Fruit fly (Drosophila melanogaster) whole organism, prepupa: Measurements from ENCODE around the gene CG43307.

Experiments used
- Blimp-1 ChIP-seq: fragments of 200-800 bp; sonication (Bioruptor generic); optimal IDR thresholded peaks from 3 replicates; lab custom pipeline; 2017; ENCODE audit warnings: missing biosample characterization, missing genetic modification characterization, mild to moderate bottlenecking, moderate library complexity, missing genetic modification reagents
- CG10669 ChIP-seq: fragments of 200-800 bp; sonication (Bioruptor generic); optimal IDR thresholded peaks from 3 replicates; lab custom pipeline; 2018; ENCODE audit warnings: missing biosample characterization, mild to moderate bottlenecking, missing genetic modification characterization, moderate library complexity
- CG11762 ChIP-seq: fragments of 200-800 bp; sonication (Bioruptor generic); optimal IDR thresholded peaks from 3 replicates; lab custom pipeline; 2016; ENCODE audit warnings: missing biosample characterization, missing genetic modification characterization; ENCODE audit not compliant: insufficient read depth
- CG15336 ChIP-seq: fragments of 200-800 bp; sonication (Bioruptor generic); IDR thresholded peaks from 2 replicates; pipeline ENCODE4 v1.3.6; 2022; ENCODE audit warnings: missing biosample characterization, missing genetic modification characterization
- CG1621 ChIP-seq: fragments of 200-800 bp; sonication (Bioruptor generic); optimal IDR thresholded peaks from 3 replicates; lab custom pipeline; 2018; ENCODE audit warnings: missing biosample characterization, mild to moderate bottlenecking, missing genetic modification characterization
- CG16779 ChIP-seq: fragments of 200-800 bp; sonication (Bioruptor generic); optimal IDR thresholded peaks from 3 replicates; lab custom pipeline; 2017; ENCODE audit warnings: missing biosample characterization, mild to moderate bottlenecking, missing genetic modification characterization
- CG31627 ChIP-seq: fragments of 200-800 bp; sonication (Bioruptor generic); optimal IDR thresholded peaks from 3 replicates; lab custom pipeline; 2016; ENCODE audit warnings: missing biosample characterization, missing genetic modification characterization
- CG32006 ChIP-seq: fragments of 200-800 bp; sonication (Bioruptor generic); optimal IDR thresholded peaks from 3 replicates; lab custom pipeline; 2017; ENCODE audit warnings: missing biosample characterization, mild to moderate bottlenecking, missing genetic modification characterization
- CG34406 ChIP-seq: fragments of 200-800 bp; sonication (Bioruptor generic); optimal IDR thresholded peaks from 3 replicates; lab custom pipeline; 2016; ENCODE audit warnings: missing biosample characterization, missing genetic modification characterization
- CG3919 ChIP-seq: fragments of 200-800 bp; sonication (Bioruptor generic); optimal IDR thresholded peaks from 3 replicates; lab custom pipeline; 2016; ENCODE audit warnings: missing biosample characterization, missing genetic modification characterization
- CG6163 ChIP-seq: fragments of 200-800 bp; sonication (Bioruptor generic); IDR thresholded peaks from 3 replicates; pipeline ENCODE4 v1.3.6; 2022; ENCODE audit warnings: missing biosample characterization, missing genetic modification characterization
- CG6276 ChIP-seq: fragments of 200-800 bp; sonication (Bioruptor generic); optimal IDR thresholded peaks from 2 replicates; lab custom pipeline; 2017; ENCODE audit warnings: missing biosample characterization, mild to moderate bottlenecking, missing genetic modification characterization
- CG6808 ChIP-seq: fragments of 200-800 bp; sonication (Bioruptor generic); optimal IDR thresholded peaks from 3 replicates; lab custom pipeline; 2017; ENCODE audit warnings: missing biosample characterization, missing genetic modification characterization, mild to moderate bottlenecking, moderate library complexity, missing genetic modification reagents
- CG6854 ChIP-seq: fragments of 200-800 bp; sonication (Bioruptor generic); optimal IDR thresholded peaks from 2 replicates; lab custom pipeline; 2017; ENCODE audit warnings: missing biosample characterization, mild to moderate bottlenecking, missing genetic modification characterization
- CG8119 ChIP-seq: fragments of 200-800 bp; sonication (Bioruptor generic); IDR thresholded peaks from 3 replicates; pipeline ENCODE4 v1.3.6; 2022; ENCODE audit warnings: missing biosample characterization, missing genetic modification characterization
- Eip75B ChIP-seq: fragments of 200-800 bp; sonication (Bioruptor generic); optimal IDR thresholded peaks from 3 replicates; lab custom pipeline; 2016; ENCODE audit warnings: missing biosample characterization, missing genetic modification characterization
- Eip78C ChIP-seq: fragments of 200-800 bp; sonication (Bioruptor generic); peaks from one replicate; lab custom pipeline; 2016; ENCODE audit warnings: missing biosample characterization, missing genetic modification characterization
- Ets21C ChIP-seq: fragments of 200-800 bp; sonication (Bioruptor generic); optimal IDR thresholded peaks from 3 replicates; lab custom pipeline; 2016; ENCODE audit warnings: missing biosample characterization, missing genetic modification characterization
- Ets96B ChIP-seq: fragments of 200-800 bp; optimal IDR thresholded peaks from 2 replicates; lab custom pipeline; 2019; ENCODE audit warnings: missing biosample characterization, mild to moderate bottlenecking, missing genetic modification characterization, moderate library complexity
- Gug ChIP-seq: fragments of 200-800 bp; sonication (Bioruptor generic); IDR thresholded peaks from 2 replicates; pipeline ENCODE4 v1.3.6; 2022; ENCODE audit warnings: missing biosample characterization, missing genetic modification characterization
- Hr38 ChIP-seq: sonication (Bioruptor generic); optimal IDR thresholded peaks from 2 replicates; lab custom pipeline; 2016; ENCODE audit warnings: missing biosample characterization, missing genetic modification characterization
- Hr39 ChIP-seq: fragments of 200-800 bp; sonication (Bioruptor generic); optimal IDR thresholded peaks from 2 replicates; lab custom pipeline; 2016; ENCODE audit warnings: missing biosample characterization, missing genetic modification characterization
- Hr4 ChIP-seq: fragments of 200-800 bp; sonication (Bioruptor generic); optimal IDR thresholded peaks from 3 replicates; lab custom pipeline; 2016; ENCODE audit warnings: missing biosample characterization, missing genetic modification characterization
- Lpt ChIP-seq: fragments of 200-800 bp; sonication (Bioruptor generic); optimal IDR thresholded peaks from 3 replicates; lab custom pipeline; 2016; ENCODE audit warnings: missing biosample characterization, missing genetic modification characterization
- Met ChIP-seq: fragments of 200-800 bp; sonication (Bioruptor generic); optimal IDR thresholded peaks from 3 replicates; lab custom pipeline; 2016; ENCODE audit warnings: missing biosample characterization, missing genetic modification characterization
- Smox ChIP-seq: fragments of 200-800 bp; sonication (Bioruptor generic); optimal IDR thresholded peaks from 3 replicates; lab custom pipeline; 2016; ENCODE audit warnings: missing biosample characterization, missing genetic modification characterization
- Sox14 ChIP-seq: fragments of 200-800 bp; sonication (Bioruptor generic); optimal IDR thresholded peaks from 3 replicates; lab custom pipeline; 2016; ENCODE audit warnings: missing biosample characterization, missing genetic modification characterization
- Sox15 ChIP-seq: fragments of 200-800 bp; sonication (Bioruptor generic); optimal IDR thresholded peaks from 3 replicates; lab custom pipeline; 2016; ENCODE audit warnings: missing biosample characterization, missing genetic modification characterization
- achi ChIP-seq: fragments of 200-800 bp; sonication (Bioruptor generic); optimal IDR thresholded peaks from 3 replicates; lab custom pipeline; 2016; ENCODE audit warnings: missing biosample characterization, missing genetic modification characterization
- acj6 ChIP-seq: fragments of 200-800 bp; sonication (Bioruptor generic); optimal IDR thresholded peaks from 3 replicates; lab custom pipeline; 2016; ENCODE audit warnings: missing biosample characterization, missing genetic modification characterization
- cyc ChIP-seq: fragments of 200-800 bp; sonication (Bioruptor generic); optimal IDR thresholded peaks from 3 replicates; lab custom pipeline; 2016; ENCODE audit warnings: missing biosample characterization, missing genetic modification characterization
- dac ChIP-seq: fragments of 200-800 bp; sonication (Bioruptor generic); optimal IDR thresholded peaks from 2 replicates; lab custom pipeline; 2017; ENCODE audit warnings: missing biosample characterization, mild to moderate bottlenecking, missing genetic modification characterization
- dsx ChIP-seq: fragments of 200-800 bp; optimal IDR thresholded peaks from 3 replicates; lab custom pipeline; 2019; ENCODE audit warnings: missing biosample characterization, mild to moderate bottlenecking, missing genetic modification characterization, moderate library complexity; ENCODE audit not compliant: poor library complexity, severe bottlenecking
- eg ChIP-seq: fragments of 200-800 bp; sonication (Bioruptor generic); IDR thresholded peaks from 3 replicates; pipeline ENCODE4 v1.3.6; 2022; ENCODE audit warnings: missing biosample characterization, missing genetic modification characterization
- esn ChIP-seq: fragments of 200-800 bp; sonication (Bioruptor generic); optimal IDR thresholded peaks from 2 replicates; lab custom pipeline; 2016; ENCODE audit warnings: missing biosample characterization, mild to moderate bottlenecking, missing genetic modification characterization, moderate library complexity
- fd59A ChIP-seq: fragments of 200-800 bp; sonication (Bioruptor generic); optimal IDR thresholded peaks from 2 replicates; lab custom pipeline; 2017; ENCODE audit warnings: missing biosample characterization, mild to moderate bottlenecking, missing genetic modification characterization, missing genetic modification reagents
- fd85E ChIP-seq: fragments of 200-800 bp; sonication (Bioruptor generic); optimal IDR thresholded peaks from 3 replicates; lab custom pipeline; 2016; ENCODE audit warnings: missing biosample characterization, missing genetic modification characterization
- fkh ChIP-seq: fragments of 200-800 bp; sonication (Bioruptor generic); optimal IDR thresholded peaks from 3 replicates; lab custom pipeline; 2017; ENCODE audit warnings: missing biosample characterization, mild to moderate bottlenecking, missing genetic modification characterization, moderate library complexity
- lz ChIP-seq: fragments of 200-800 bp; sonication (Bioruptor generic); optimal IDR thresholded peaks from 3 replicates; lab custom pipeline; 2016; ENCODE audit warnings: missing biosample characterization, missing genetic modification characterization
- pdm3 ChIP-seq: fragments of 200-800 bp; sonication (Bioruptor generic); optimal IDR thresholded peaks from 3 replicates; lab custom pipeline; 2016; ENCODE audit warnings: missing biosample characterization, missing genetic modification characterization
- salr ChIP-seq, 2 experiments: fragments of 200-800 bp; sonication (Bioruptor generic); optimal IDR thresholded peaks; 3 replicates each; lab custom pipeline; 2016 to 2018; ENCODE audit warnings: missing biosample characterization in 2 of 2, missing genetic modification characterization in 2 of 2, mild to moderate bottlenecking in 1 of 2
- ss ChIP-seq, 2 experiments: fragments of 200-800 bp; sonication (Bioruptor generic); optimal IDR thresholded peaks; 2 replicates in 1 of 2; 3 replicates in 1 of 2; lab custom pipeline; 2017 to 2018; ENCODE audit warnings: mild to moderate bottlenecking in 2 of 2, missing biosample characterization in 2 of 2, missing genetic modification characterization in 2 of 2, moderate library complexity in 1 of 2
- svp ChIP-seq: fragments of 200-800 bp; sonication (Bioruptor generic); peaks from one replicate; lab custom pipeline; 2016; ENCODE audit warnings: missing biosample characterization, missing genetic modification characterization
- vri ChIP-seq: fragments of 200-800 bp; sonication (Bioruptor generic); optimal IDR thresholded peaks from 3 replicates; lab custom pipeline; 2016; ENCODE audit warnings: missing biosample characterization, mild to moderate bottlenecking, missing genetic modification characterization

Gene CG43307

DNA sequence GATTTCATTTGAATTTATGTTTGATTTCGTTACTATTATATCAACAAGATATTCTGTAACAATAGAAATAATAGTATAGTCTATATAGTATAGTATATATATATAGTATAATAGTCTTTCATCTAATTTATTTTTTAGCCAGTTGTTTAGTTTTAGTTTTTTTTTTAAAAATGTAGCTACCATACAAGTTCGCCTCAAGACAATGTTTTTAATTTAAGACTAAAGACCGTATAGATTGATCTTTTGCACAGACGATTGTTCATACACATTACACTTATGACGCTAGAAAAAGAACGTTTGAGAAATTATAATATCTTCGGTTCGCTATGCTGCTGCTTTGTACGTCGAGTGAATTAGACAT lies 11.0 kb upstream of the CG43307 start:
- TF ChIP-seq eg (GFP tag; lab: Robert Waterston, UW) (no peak), Gug (GFP tag; lab: Robert Waterston, UW) (0 out of 2 replicates have a peak, but pooled peaks have one; percentile 6)

DNA sequence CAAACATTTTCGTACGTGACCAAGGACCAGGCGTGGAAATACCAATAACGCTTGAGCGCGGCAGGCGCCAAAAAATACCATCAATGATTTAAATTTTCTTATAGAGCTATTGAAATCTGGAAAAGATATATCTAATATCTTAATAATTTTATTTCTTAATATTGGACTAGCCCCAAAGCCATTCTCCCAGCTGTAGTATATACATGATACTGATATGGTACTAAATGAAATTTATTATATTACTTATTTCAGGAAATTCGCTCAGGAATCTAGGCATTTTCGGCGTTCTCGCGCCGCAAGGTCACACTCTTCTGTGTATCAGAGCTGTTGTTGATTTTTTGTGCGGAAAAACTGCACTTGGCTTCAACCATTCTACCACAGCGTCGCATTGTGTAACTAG lies 9.4 kb upstream of the CG43307 start, which contains the start of the genes CG14005 and CG7239:
CG14005 (minus strand) TSS at position 50 of the 400 bp plus-strand sequence.
CG7239 (plus strand) TSS at position 295 of the 400 bp plus-strand sequence.
- TF ChIP-seq fkh (GFP tag; lab: Kevin White, UChicago): peak; percentile 37
- TF ChIP-seq esn (GFP tag; lab: Kevin White, UChicago): peak; percentile 8
- no peak for TF ChIP-seq pdm3

DNA sequence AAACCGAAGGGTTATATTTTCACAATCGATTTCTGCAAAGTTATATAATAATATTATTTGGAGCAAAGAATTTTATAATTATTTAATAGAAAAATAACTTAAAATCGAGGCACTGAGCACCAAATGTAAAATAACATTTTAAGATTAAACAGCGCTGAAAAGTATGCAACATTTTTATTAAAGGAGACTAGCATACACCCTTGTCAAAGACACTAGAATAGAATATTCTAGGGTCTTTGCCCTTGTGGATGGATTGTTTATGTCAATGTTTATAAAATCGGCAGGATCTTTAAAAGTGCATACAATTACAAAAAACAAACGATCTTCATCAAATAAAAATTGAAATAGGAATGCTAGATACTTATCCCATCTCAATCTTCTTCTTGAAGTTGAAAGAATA lies 7.3 kb upstream of the CG43307 start:
- TF ChIP-seq fd59A (GFP tag; lab: Kevin White, UChicago): no peak
- no peak for TF ChIP-seq Hr39 (GFP tag; lab: Kevin White, UChicago)
- no peak for TF ChIP-seq CG34406
- TF ChIP-seq CG6808 (GFP tag; lab: Kevin White, UChicago): no peak
- peak; percentile 57 for TF ChIP-seq svp (GFP tag; lab: Kevin White, UChicago)
- TF ChIP-seq Sox15 (GFP tag; lab: Kevin White, UChicago): no peak
- TF ChIP-seq Sox14: no peak
- TF ChIP-seq, all 60 proteins: peak for 1

DNA sequence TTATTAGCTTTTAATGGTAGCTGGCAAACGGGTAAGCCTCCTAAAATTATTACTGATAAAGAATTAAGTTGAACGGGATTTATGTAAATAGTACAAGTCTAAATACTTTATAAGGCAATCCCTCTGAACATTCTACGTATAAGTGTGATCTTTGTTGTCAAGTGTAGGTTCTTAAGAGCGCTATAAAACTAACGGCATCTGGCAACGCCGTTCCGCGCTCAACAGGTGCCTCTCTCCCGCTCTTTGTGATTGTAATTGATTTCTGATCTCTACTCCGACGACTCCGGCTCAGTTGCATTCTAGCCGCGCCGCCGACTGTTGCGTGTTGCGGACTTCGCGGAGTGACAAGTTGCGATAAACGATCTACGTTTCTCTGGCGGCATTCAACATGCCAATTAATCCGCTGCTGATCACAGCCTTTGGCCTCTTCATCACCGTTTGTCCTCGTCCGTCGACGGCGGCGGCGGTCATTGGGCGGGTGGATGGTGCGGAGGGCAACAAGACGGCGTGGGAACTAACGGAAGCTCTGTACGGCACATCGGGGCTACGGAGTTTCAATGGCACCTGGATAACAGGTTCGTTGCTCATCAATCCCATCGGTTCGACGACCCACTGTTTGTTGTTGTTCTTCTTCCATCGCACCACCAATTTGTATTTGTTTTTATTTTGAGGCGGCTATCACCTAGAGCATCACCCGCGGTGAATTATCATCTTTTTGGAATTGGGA lies 6.1 kb upstream of the CG43307 start, which contains the start of gene CG11034:
CG11034 (plus strand) TSS at position 305 of the 727 bp plus-strand sequence.
- TF ChIP-seq dac (GFP tag; lab: Kevin White, UChicago) (no peak), CG10669 (GFP tag; lab: Kevin White, UChicago) (no peak), Met (peak; percentile 17), CG16779 (tag; lab: Kevin White, UChicago) (no peak), CG3919 (GFP tag; lab: Kevin White, UChicago) (peak; percentile 29), Blimp-1 (GFP tag; lab: Kevin White, UChicago) (no peak), eg (GFP tag; lab: Robert Waterston, UW) (peak; percentile 61; the same call in 2 of the 3 replicates), lz (GFP tag; lab: Kevin White, UChicago) (peak; percentile 6), CG31627 (GFP tag; lab: Kevin White, UChicago) (no peak), salr (GFP tag; optimal IDR thresholded peaks at IDR 0.05; lab: Kevin White, UChicago) (no peak), Eip75B (no peak), achi (GFP tag; lab: Kevin White, UChicago) (no peak), svp (GFP tag; lab: Kevin White, UChicago) (peak; percentile 97), pdm3 (no peak), CG32006 (GFP tag; lab: Kevin White, UChicago) (no peak), CG15336 (GFP tag; lab: Robert Waterston, UW) (no peak), vri (no peak), fd85E (GFP tag; lab: Kevin White, UChicago) (no peak), Ets96B (tag; lab: Kevin White, UChicago) (no peak), Ets21C (GFP tag; lab: Kevin White, UChicago) (no peak), CG6163 (GFP tag; lab: Robert Waterston, UW) (0 out of 3 replicates have a peak, but pooled peaks have one; percentile 25), Sox14 (no peak), Smox (GFP tag; lab: Kevin White, UChicago) (no peak), dsx (GFP tag; lab: Kevin White, UChicago) (no peak), CG8119 (GFP tag; lab: Robert Waterston, UW) (peak; percentile 30; the same call in 1 of the 3 replicates), Hr38 (no peak), CG6276 (GFP tag; lab: Kevin White, UChicago) (no peak), CG1621 (tag; lab: Kevin White, UChicago) (peak; percentile 96), CG11762 (no peak), ss (GFP tag; optimal IDR thresholded peaks at IDR 0.05; lab: Kevin White, UChicago) (peak in 1 of 2 experiments; percentile 46), Eip78C (GFP tag; lab: Kevin White, UChicago) (peak; percentile 46), Hr4 (no peak), cyc (GFP tag; lab: Kevin White, UChicago) (no peak), Sox15 (GFP tag; lab: Kevin White, UChicago) (no peak), acj6 (GFP tag; lab: Kevin White, UChicago) (no peak), CG6854 (GFP tag; lab: Kevin White, UChicago) (no peak), Lpt (no peak), CG34406 (no peak)
- TF ChIP-seq, all 60 proteins: peak for 10
